Fruit fly (Drosophila melanogaster): Measurements from ENCODE around the gene CG6153.

DNA sequence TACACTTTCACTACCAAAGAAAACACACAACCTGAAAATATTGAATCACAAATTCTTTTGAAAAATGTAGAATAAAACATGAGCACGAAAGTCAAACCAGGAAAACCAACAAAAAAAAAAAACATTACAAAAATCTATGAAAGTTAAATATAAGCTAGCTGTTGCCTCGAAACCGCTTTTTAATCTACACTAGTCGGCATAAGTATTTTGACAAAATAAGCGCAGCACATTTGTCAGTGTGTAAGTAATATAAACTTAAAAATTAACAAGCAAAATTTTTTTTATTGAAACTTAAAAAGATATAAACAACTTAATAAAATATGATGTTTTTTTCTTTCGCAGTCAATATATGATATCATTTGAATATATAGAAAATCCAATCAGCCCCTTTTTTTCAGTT, 20.1 kb downstream of the CG6153 start, which contains the start of gene CG5787:
- TF ChIP-seq Hr78 (GFP tag; optimal IDR thresholded peaks at IDR 0.05) (no peak), HLH106 (tag; optimal IDR thresholded peaks at IDR 0.05) (no peak), foxo (GFP tag; optimal IDR thresholded peaks at IDR 0.05) (no peak), Myc (optimal IDR thresholded peaks at IDR 0.05) (no peak), Dif (GFP tag; optimal IDR thresholded peaks at IDR 0.05; ENCODE audit: partially characterized antibody) (no peak), Abd-B (GFP tag; optimal IDR thresholded peaks at IDR 0.05) (no peak), GATAd (GFP tag; optimal IDR thresholded peaks at IDR 0.05) (no peak), Jra (GFP tag; optimal IDR thresholded peaks at IDR 0.05) (no peak), sv (GFP tag; optimal IDR thresholded peaks at IDR 0.05) (no peak), usp (GFP tag; optimal IDR thresholded peaks at IDR 0.05) (no peak), tai (GFP tag; optimal IDR thresholded peaks at IDR 0.05) (no peak)
